Fruit fly (Drosophila melanogaster) whole organism, embryonic: ENCODE measurements around the gene Rbcn-3B.

Source experiments
- BEAF-32 ChIP-seq: fragments of 200-800 bp; sonication (Bioruptor generic); optimal IDR thresholded peaks from 3 replicates; lab custom pipeline; 2017; ENCODE audit warnings: missing biosample characterization, missing genetic modification characterization, mild to moderate bottlenecking, moderate library complexity, missing genetic modification reagents
- CG11504 ChIP-seq: fragments of 200-800 bp; sonication (Bioruptor generic); optimal IDR thresholded peaks from 3 replicates; lab custom pipeline; 2019; ENCODE audit warnings: missing biosample characterization, mild to moderate bottlenecking, missing genetic modification characterization, moderate library complexity
- CG12104 ChIP-seq: fragments of 200-800 bp; sonication (Bioruptor generic); optimal IDR thresholded peaks from 3 replicates; lab custom pipeline; 2016; ENCODE audit warnings: missing biosample characterization, missing genetic modification characterization
- CG14014 ChIP-seq: fragments of 200-800 bp; sonication (Bioruptor generic); IDR thresholded peaks from 2 replicates; pipeline ENCODE4 v1.3.6; 2022; ENCODE audit warnings: missing biosample characterization, missing genetic modification characterization
- CG14860 ChIP-seq: fragments of 200-800 bp; sonication (Bioruptor generic); IDR thresholded peaks from 3 replicates; pipeline ENCODE4 v1.3.6; 2022; ENCODE audit warnings: missing biosample characterization, missing genetic modification characterization; ENCODE audit not compliant: partially characterized antibody
- CG17802 ChIP-seq: fragments of 200-800 bp; sonication (Bioruptor generic); optimal IDR thresholded peaks from 2 replicates; lab custom pipeline; 2018; ENCODE audit warnings: missing biosample characterization, mild to moderate bottlenecking, missing genetic modification characterization, moderate library complexity
- CG18262 ChIP-seq: fragments of 200-800 bp; optimal IDR thresholded peaks from 3 replicates; lab custom pipeline; 2019; ENCODE audit warnings: missing biosample characterization, mild to moderate bottlenecking, missing genetic modification characterization, moderate library complexity
- CG2116 ChIP-seq: fragments of 200-800 bp; sonication (Bioruptor generic); optimal IDR thresholded peaks from 3 replicates; lab custom pipeline; 2018; ENCODE audit warnings: missing biosample characterization, mild to moderate bottlenecking, missing genetic modification characterization
- CG2199 ChIP-seq: fragments of 200-800 bp; sonication (Bioruptor generic); IDR thresholded peaks from 3 replicates; pipeline ENCODE4 v1.3.6; 2022; ENCODE audit warnings: missing biosample characterization, missing genetic modification characterization
- CG3281 ChIP-seq: fragments of 200-800 bp; sonication (Bioruptor generic); optimal IDR thresholded peaks from 3 replicates; lab custom pipeline; 2017; ENCODE audit warnings: missing biosample characterization, mild to moderate bottlenecking, missing genetic modification characterization
- CG33213 ChIP-seq: fragments of 200-800 bp; sonication (Bioruptor generic); optimal IDR thresholded peaks from 3 replicates; lab custom pipeline; 2016; ENCODE audit warnings: missing biosample characterization, missing genetic modification characterization
- CG34376 ChIP-seq: fragments of 200-800 bp; sonication (Bioruptor generic); optimal IDR thresholded peaks from 2 replicates; lab custom pipeline; 2018; ENCODE audit warnings: missing biosample characterization, mild to moderate bottlenecking, missing genetic modification characterization
- CG3838 ChIP-seq: fragments of 200-800 bp; sonication (Bioruptor generic); optimal IDR thresholded peaks from 3 replicates; lab custom pipeline; 2016; ENCODE audit warnings: missing biosample characterization, missing genetic modification characterization
- CG4730 ChIP-seq: fragments of 200-800 bp; sonication (Bioruptor generic); IDR thresholded peaks from 2 replicates; pipeline ENCODE4 v1.3.6; 2022; ENCODE audit warnings: missing biosample characterization, missing genetic modification characterization
- CG5245 ChIP-seq: fragments of 200-800 bp; sonication (Bioruptor generic); optimal IDR thresholded peaks from 3 replicates; lab custom pipeline; 2016; ENCODE audit warnings: missing biosample characterization, missing genetic modification characterization
- CG6272 ChIP-seq: fragments of 200-800 bp; sonication (Bioruptor generic); IDR thresholded peaks from 2 replicates; pipeline ENCODE4 v1.3.6; 2022; ENCODE audit warnings: missing biosample characterization, missing genetic modification characterization
- CG7928 ChIP-seq: fragments of 200-800 bp; sonication (Bioruptor generic); optimal IDR thresholded peaks from 2 replicates; lab custom pipeline; 2017; ENCODE audit warnings: missing biosample characterization, mild to moderate bottlenecking, missing genetic modification characterization
- CG9876 ChIP-seq: fragments of 200-800 bp; sonication (Bioruptor generic); optimal IDR thresholded peaks from 2 replicates; lab custom pipeline; 2016; ENCODE audit warnings: missing biosample characterization, missing genetic modification characterization
- CoRest ChIP-seq: fragments of 200-800 bp; sonication (Bioruptor generic); optimal IDR thresholded peaks from 3 replicates; lab custom pipeline; 2018; ENCODE audit warnings: missing biosample characterization, mild to moderate bottlenecking, missing genetic modification characterization, moderate library complexity
- E2f2 ChIP-seq: fragments of 200-800 bp; sonication (Bioruptor generic); IDR thresholded peaks from 2 replicates; pipeline ENCODE4 v1.3.6; 2022; ENCODE audit warnings: missing biosample characterization, missing genetic modification characterization
- ERR ChIP-seq: fragments of 200-800 bp; sonication (Bioruptor generic); optimal IDR thresholded peaks from 2 replicates; lab custom pipeline; 2016; ENCODE audit warnings: missing biosample characterization, missing genetic modification characterization
- Fer1 ChIP-seq: fragments of 200-800 bp; sonication (Bioruptor generic); optimal IDR thresholded peaks from 2 replicates; lab custom pipeline; 2017; ENCODE audit warnings: missing biosample characterization, mild to moderate bottlenecking, missing genetic modification characterization
- GATAe ChIP-seq: fragments of 200-800 bp; sonication (Bioruptor generic); conservative IDR thresholded peaks from 2 replicates; pipeline ENCODE4 v1.3.6; 2022; ENCODE audit warnings: missing biosample characterization, missing genetic modification characterization
- HmgD ChIP-seq: fragments of 200-800 bp; sonication (Bioruptor generic); optimal IDR thresholded peaks from 3 replicates; lab custom pipeline; 2016; ENCODE audit warnings: missing biosample characterization, missing genetic modification characterization
- HmgZ ChIP-seq: fragments of 200-800 bp; sonication (Bioruptor generic); optimal IDR thresholded peaks from 2 replicates; lab custom pipeline; 2018; ENCODE audit warnings: missing biosample characterization, mild to moderate bottlenecking, missing genetic modification characterization
- Jarid2 ChIP-seq: fragments of 200-800 bp; sonication (Bioruptor generic); optimal IDR thresholded peaks from 3 replicates; lab custom pipeline; 2017; ENCODE audit warnings: mild to moderate bottlenecking, missing biosample characterization, missing genetic modification reagents, missing genetic modification characterization
- Kr ChIP-seq: fragments of 200-800 bp; sonication (Bioruptor generic); optimal IDR thresholded peaks from 2 replicates; lab custom pipeline; 2017; ENCODE audit warnings: missing biosample characterization, mild to moderate bottlenecking, missing genetic modification characterization
- Sin3A ChIP-seq: fragments of >200 bp; optimal IDR thresholded peaks from 2 replicates; lab custom pipeline; 2018
- Xbp1 ChIP-seq: fragments of 200-800 bp; sonication (Bioruptor generic); optimal IDR thresholded peaks from 3 replicates; lab custom pipeline; 2016; ENCODE audit warnings: missing biosample characterization, mild to moderate bottlenecking, missing genetic modification characterization
- amos ChIP-seq: fragments of 200-800 bp; sonication (Bioruptor generic); IDR thresholded peaks from 2 replicates; pipeline ENCODE4 v1.3.6; 2022; ENCODE audit warnings: missing biosample characterization, missing genetic modification characterization; ENCODE audit not compliant: partially characterized antibody
- ap ChIP-seq: fragments of 200-800 bp; sonication (Bioruptor generic); IDR thresholded peaks from 2 replicates; pipeline ENCODE4 v1.3.6; 2022; ENCODE audit warnings: missing biosample characterization, missing genetic modification characterization
- az2 ChIP-seq: fragments of 200-800 bp; sonication (Bioruptor generic); optimal IDR thresholded peaks from 3 replicates; lab custom pipeline; 2016; ENCODE audit warnings: missing biosample characterization, missing genetic modification characterization
- br ChIP-seq: fragments of >200 bp; optimal IDR thresholded peaks from 2 replicates; lab custom pipeline; 2017
- chinmo ChIP-seq: fragments of 200-800 bp; sonication (Bioruptor generic); IDR thresholded peaks from 4 replicates; pipeline ENCODE4 v1.3.6; 2022; ENCODE audit warnings: missing biosample characterization, missing genetic modification characterization; ENCODE audit not compliant: partially characterized antibody
- chn ChIP-seq: fragments of 200-800 bp; sonication (Bioruptor generic); optimal IDR thresholded peaks from 2 replicates; lab custom pipeline; 2016; ENCODE audit warnings: missing biosample characterization, missing genetic modification characterization
- da ChIP-seq: fragments of 200-800 bp; sonication (Bioruptor generic); optimal IDR thresholded peaks from 2 replicates; lab custom pipeline; 2016; ENCODE audit warnings: missing biosample characterization, missing genetic modification characterization
- fru ChIP-seq: fragments of >200 bp; optimal IDR thresholded peaks from 2 replicates; lab custom pipeline; 2017
- gce ChIP-seq: fragments of 200-800 bp; sonication (Bioruptor generic); IDR thresholded peaks from 3 replicates; pipeline ENCODE4 v1.3.6; 2022; ENCODE audit warnings: missing biosample characterization, missing genetic modification characterization
- gsb-n ChIP-seq: fragments of 200-800 bp; sonication (Bioruptor generic); optimal IDR thresholded peaks from 3 replicates; lab custom pipeline; 2018; ENCODE audit warnings: missing biosample characterization, mild to moderate bottlenecking, missing genetic modification characterization
- lbe ChIP-seq: fragments of 200-800 bp; sonication (Bioruptor generic); optimal IDR thresholded peaks from 2 replicates; lab custom pipeline; 2016; ENCODE audit warnings: missing biosample characterization, mild to moderate bottlenecking, missing genetic modification characterization
- lola ChIP-seq, 3 experiments: fragments of >200 bp in 2 of 3; fragments of 200-800 bp in 1 of 3; sonication (Bioruptor generic) in 1 of 3; optimal IDR thresholded peaks; 2 replicates each; lab custom pipeline; 2017 to 2019; ENCODE audit warnings: missing biosample characterization in 3 of 3, missing genetic modification characterization in 3 of 3, mild to moderate bottlenecking in 1 of 3, moderate library complexity in 1 of 3
- mld ChIP-seq: fragments of 200-800 bp; sonication (Bioruptor generic); IDR thresholded peaks from 3 replicates; pipeline ENCODE4 v1.3.6; 2022; ENCODE audit warnings: missing biosample characterization, missing genetic modification characterization; ENCODE audit not compliant: partially characterized antibody
- pho ChIP-seq: fragments of 200-800 bp; sonication (Bioruptor generic); optimal IDR thresholded peaks from 2 replicates; lab custom pipeline; 2016; ENCODE audit warnings: missing biosample characterization, missing genetic modification characterization
- phol ChIP-seq: fragments of 200-800 bp; sonication (Bioruptor generic); optimal IDR thresholded peaks from 3 replicates; lab custom pipeline; 2018; ENCODE audit warnings: missing biosample characterization, mild to moderate bottlenecking, missing genetic modification characterization, moderate library complexity
- pnt ChIP-seq: fragments of 200-800 bp; sonication (Bioruptor generic); optimal IDR thresholded peaks from 3 replicates; lab custom pipeline; 2016; ENCODE audit warnings: missing biosample characterization, missing genetic modification characterization
- schlank ChIP-seq: fragments of 200-800 bp; sonication (Bioruptor generic); optimal IDR thresholded peaks from 2 replicates; lab custom pipeline; 2018; ENCODE audit warnings: missing biosample characterization, mild to moderate bottlenecking, missing genetic modification characterization
- sr ChIP-seq: fragments of 200-800 bp; sonication (Bioruptor generic); IDR thresholded peaks from 3 replicates; pipeline ENCODE4 v1.3.6; 2022; ENCODE audit warnings: missing biosample characterization, missing genetic modification characterization
- tgo ChIP-seq: fragments of 200-800 bp; sonication (Bioruptor generic); IDR thresholded peaks from 3 replicates; pipeline ENCODE4 v1.3.6; 2022; ENCODE audit warnings: missing biosample characterization, missing genetic modification characterization
- trem ChIP-seq: fragments of 200-800 bp; optimal IDR thresholded peaks from 3 replicates; lab custom pipeline; 2019; ENCODE audit warnings: missing biosample characterization, mild to moderate bottlenecking, missing genetic modification characterization, moderate library complexity
- zen2 ChIP-seq: fragments of 200-800 bp; sonication (Bioruptor generic); IDR thresholded peaks from 3 replicates; pipeline ENCODE4 v1.3.6; 2022; ENCODE audit warnings: missing biosample characterization, missing genetic modification characterization; ENCODE audit not compliant: partially characterized antibody

The Rbcn-3B gene

dm6 chrX:1927473-1928306 is 19.0 kb downstream of the Rbcn-3B start, which contains the start of gene CG11596 (continued):
- TF ChIP-seq Kr (GFP tag; lab: Kevin White, UChicago), result no peak
- no peak for TF ChIP-seq Fer1 (GFP tag; lab: Kevin White, UChicago)
- no peak for TF ChIP-seq CG34376 (GFP tag; lab: Kevin White, UChicago)
- TF ChIP-seq CG9876 (GFP tag; lab: Kevin White, UChicago), result no peak
- TF ChIP-seq da (GFP tag; lab: Kevin White, UChicago), result no peak
- TF ChIP-seq ap (GFP tag; lab: Robert Waterston, UW), result no peak
- TF ChIP-seq CG33213 (GFP tag; lab: Kevin White, UChicago), result no peak
- TF ChIP-seq GATAe (GFP tag; lab: Robert Waterston, UW), result peak; percentile 27; the same call in 1 of the 2 replicates
- TF ChIP-seq pnt (GFP tag; lab: Kevin White, UChicago), result no peak
- TF ChIP-seq CG17802, result no peak
- no peak for TF ChIP-seq mld (GFP tag; lab: Robert Waterston, UW)
- no peak for TF ChIP-seq az2 (GFP tag; lab: Kevin White, UChicago)
- no peak for TF ChIP-seq CG7928
- TF ChIP-seq CG11504 (tag; lab: Kevin White, UChicago), result no peak
- TF ChIP-seq CG2116 (GFP tag; lab: Kevin White, UChicago), result peak; percentile 63
- no peak for TF ChIP-seq CG14860 (GFP tag; lab: Robert Waterston, UW)
- no peak for TF ChIP-seq HmgZ (tag; lab: Kevin White, UChicago)
- no peak for TF ChIP-seq ERR
- TF ChIP-seq schlank, result no peak
- TF ChIP-seq BEAF-32 (GFP tag; lab: Kevin White, UChicago), result peak; percentile 51
- no peak for TF ChIP-seq fru (lab: Kevin White, UChicago)
- TF ChIP-seq CG5245, result no peak
- no peak for TF ChIP-seq br (lab: Kevin White, UChicago)
- no peak for TF ChIP-seq chinmo (GFP tag; lab: Robert Waterston, UW)
- TF ChIP-seq CG18262 (tag; lab: Kevin White, UChicago), result no peak
- TF ChIP-seq CG3838 (GFP tag; lab: Kevin White, UChicago), result no peak
- peak; percentile 46 for TF ChIP-seq trem (tag; lab: Kevin White, UChicago)
- TF ChIP-seq gce (GFP tag; lab: Robert Waterston, UW), result no peak
- peak; percentile 8 for TF ChIP-seq phol (tag; lab: Kevin White, UChicago)
- no peak for TF ChIP-seq CG6272 (GFP tag; lab: Robert Waterston, UW)
- no peak for TF ChIP-seq gsb-n (tag; lab: Kevin White, UChicago)
- no peak for TF ChIP-seq zen2 (GFP tag; lab: Robert Waterston, UW)
- TF ChIP-seq Sin3A (lab: Kevin White, UChicago), result peak; percentile 50
- no peak for TF ChIP-seq CG4730 (GFP tag; lab: Robert Waterston, UW)
- no peak for TF ChIP-seq lbe (GFP tag; lab: Kevin White, UChicago)
- TF ChIP-seq CoRest (tag; lab: Kevin White, UChicago), result no peak
- no peak for TF ChIP-seq Jarid2 (GFP tag; lab: Kevin White, UChicago)
- no peak for TF ChIP-seq CG2199 (GFP tag; lab: Robert Waterston, UW)
- no peak for TF ChIP-seq chn
- peak; percentile 91 for TF ChIP-seq E2f2 (GFP tag; lab: Robert Waterston, UW)
- peak; percentile 34; the same call in 1 of the 2 replicates for TF ChIP-seq amos (GFP tag; lab: Robert Waterston, UW)
- no peak for TF ChIP-seq CG14014 (GFP tag; lab: Robert Waterston, UW)
- TF ChIP-seq sr (GFP tag; lab: Robert Waterston, UW), result no peak
- peak; percentile 20 for TF ChIP-seq pho (GFP tag; lab: Kevin White, UChicago)
- no peak for TF ChIP-seq HmgD (GFP tag; lab: Kevin White, UChicago)
- TF ChIP-seq CG3281, result no peak
- TF ChIP-seq tgo (GFP tag; lab: Robert Waterston, UW), result 0 out of 3 replicates have a peak, but pooled peaks have one; percentile 25
- no peak for TF ChIP-seq CG12104
- TF ChIP-seq lola (GFP tag; optimal IDR thresholded peaks at IDR 0.05; lab: Kevin White, UChicago), result no peak
- TF ChIP-seq Xbp1 (GFP tag; lab: Kevin White, UChicago), result no peak
